Fruit fly (Drosophila melanogaster) whole organism, prepupa: Measurements from ENCODE around the gene Zasp66.

Experiments used
- Blimp-1 ChIP-seq: fragments of 200-800 bp; sonication (Bioruptor generic); optimal IDR thresholded peaks from 3 replicates; lab custom pipeline; 2017; ENCODE audit warnings: missing biosample characterization, missing genetic modification characterization, mild to moderate bottlenecking, moderate library complexity, missing genetic modification reagents
- CG10631 ChIP-seq: fragments of 200-800 bp; sonication (Bioruptor generic); optimal IDR thresholded peaks from 2 replicates; lab custom pipeline; 2016; ENCODE audit warnings: missing biosample characterization, missing genetic modification characterization
- CG10669 ChIP-seq: fragments of 200-800 bp; sonication (Bioruptor generic); optimal IDR thresholded peaks from 3 replicates; lab custom pipeline; 2018; ENCODE audit warnings: missing biosample characterization, mild to moderate bottlenecking, missing genetic modification characterization, moderate library complexity
- CG11762 ChIP-seq: fragments of 200-800 bp; sonication (Bioruptor generic); optimal IDR thresholded peaks from 3 replicates; lab custom pipeline; 2016; ENCODE audit warnings: missing biosample characterization, missing genetic modification characterization; ENCODE audit not compliant: insufficient read depth
- CG11902 ChIP-seq: fragments of 200-800 bp; sonication (Bioruptor generic); optimal IDR thresholded peaks from 3 replicates; lab custom pipeline; 2016; ENCODE audit warnings: missing biosample characterization, missing genetic modification characterization
- CG15336 ChIP-seq: fragments of 200-800 bp; sonication (Bioruptor generic); IDR thresholded peaks from 2 replicates; pipeline ENCODE4 v1.3.6; 2022; ENCODE audit warnings: missing biosample characterization, missing genetic modification characterization
- CG1621 ChIP-seq: fragments of 200-800 bp; sonication (Bioruptor generic); optimal IDR thresholded peaks from 3 replicates; lab custom pipeline; 2018; ENCODE audit warnings: missing biosample characterization, mild to moderate bottlenecking, missing genetic modification characterization
- CG16779 ChIP-seq: fragments of 200-800 bp; sonication (Bioruptor generic); optimal IDR thresholded peaks from 3 replicates; lab custom pipeline; 2017; ENCODE audit warnings: missing biosample characterization, mild to moderate bottlenecking, missing genetic modification characterization
- CG32006 ChIP-seq: fragments of 200-800 bp; sonication (Bioruptor generic); optimal IDR thresholded peaks from 3 replicates; lab custom pipeline; 2017; ENCODE audit warnings: missing biosample characterization, mild to moderate bottlenecking, missing genetic modification characterization
- CG3919 ChIP-seq: fragments of 200-800 bp; sonication (Bioruptor generic); optimal IDR thresholded peaks from 3 replicates; lab custom pipeline; 2016; ENCODE audit warnings: missing biosample characterization, missing genetic modification characterization
- CG4318 ChIP-seq: fragments of 200-800 bp; sonication (Bioruptor generic); optimal IDR thresholded peaks from 3 replicates; lab custom pipeline; 2017; ENCODE audit warnings: missing biosample characterization, mild to moderate bottlenecking, missing genetic modification characterization
- CG6163 ChIP-seq: fragments of 200-800 bp; sonication (Bioruptor generic); IDR thresholded peaks from 3 replicates; pipeline ENCODE4 v1.3.6; 2022; ENCODE audit warnings: missing biosample characterization, missing genetic modification characterization
- CG6792 ChIP-seq: fragments of 200-800 bp; sonication (Bioruptor generic); optimal IDR thresholded peaks from 3 replicates; lab custom pipeline; 2016; ENCODE audit warnings: missing biosample characterization, missing genetic modification characterization
- CG8119 ChIP-seq: fragments of 200-800 bp; sonication (Bioruptor generic); IDR thresholded peaks from 3 replicates; pipeline ENCODE4 v1.3.6; 2022; ENCODE audit warnings: missing biosample characterization, missing genetic modification characterization
- CG8632 ChIP-seq: fragments of 200-800 bp; sonication (Bioruptor generic); optimal IDR thresholded peaks from 3 replicates; lab custom pipeline; 2016; ENCODE audit warnings: missing biosample characterization, missing genetic modification characterization
- Eip78C ChIP-seq: fragments of 200-800 bp; sonication (Bioruptor generic); peaks from one replicate; lab custom pipeline; 2016; ENCODE audit warnings: missing biosample characterization, missing genetic modification characterization
- Eip93F ChIP-seq: fragments of 200-800 bp; sonication (Bioruptor generic); optimal IDR thresholded peaks from 2 replicates; lab custom pipeline; 2016; ENCODE audit warnings: missing biosample characterization, mild to moderate bottlenecking, missing genetic modification characterization
- Ets96B ChIP-seq: fragments of 200-800 bp; optimal IDR thresholded peaks from 2 replicates; lab custom pipeline; 2019; ENCODE audit warnings: missing biosample characterization, mild to moderate bottlenecking, missing genetic modification characterization, moderate library complexity
- Hr39 ChIP-seq: fragments of 200-800 bp; sonication (Bioruptor generic); optimal IDR thresholded peaks from 2 replicates; lab custom pipeline; 2016; ENCODE audit warnings: missing biosample characterization, missing genetic modification characterization
- Hr4 ChIP-seq: fragments of 200-800 bp; sonication (Bioruptor generic); optimal IDR thresholded peaks from 3 replicates; lab custom pipeline; 2016; ENCODE audit warnings: missing biosample characterization, missing genetic modification characterization
- Lpt ChIP-seq: fragments of 200-800 bp; sonication (Bioruptor generic); optimal IDR thresholded peaks from 3 replicates; lab custom pipeline; 2016; ENCODE audit warnings: missing biosample characterization, missing genetic modification characterization
- Met ChIP-seq: fragments of 200-800 bp; sonication (Bioruptor generic); optimal IDR thresholded peaks from 3 replicates; lab custom pipeline; 2016; ENCODE audit warnings: missing biosample characterization, missing genetic modification characterization
- OdsH ChIP-seq: fragments of 200-800 bp; sonication (Bioruptor generic); optimal IDR thresholded peaks from 3 replicates; lab custom pipeline; 2016; ENCODE audit warnings: missing biosample characterization, missing genetic modification characterization
- Smox ChIP-seq: fragments of 200-800 bp; sonication (Bioruptor generic); optimal IDR thresholded peaks from 3 replicates; lab custom pipeline; 2016; ENCODE audit warnings: missing biosample characterization, missing genetic modification characterization
- Sox102F ChIP-seq: fragments of 200-800 bp; sonication (Bioruptor generic); optimal IDR thresholded peaks from 2 replicates; lab custom pipeline; 2016; ENCODE audit warnings: missing biosample characterization, mild to moderate bottlenecking, missing genetic modification characterization
- acj6 ChIP-seq: fragments of 200-800 bp; sonication (Bioruptor generic); optimal IDR thresholded peaks from 3 replicates; lab custom pipeline; 2016; ENCODE audit warnings: missing biosample characterization, missing genetic modification characterization
- dac ChIP-seq: fragments of 200-800 bp; sonication (Bioruptor generic); optimal IDR thresholded peaks from 2 replicates; lab custom pipeline; 2017; ENCODE audit warnings: missing biosample characterization, mild to moderate bottlenecking, missing genetic modification characterization
- eg ChIP-seq: fragments of 200-800 bp; sonication (Bioruptor generic); IDR thresholded peaks from 3 replicates; pipeline ENCODE4 v1.3.6; 2022; ENCODE audit warnings: missing biosample characterization, missing genetic modification characterization
- esn ChIP-seq: fragments of 200-800 bp; sonication (Bioruptor generic); optimal IDR thresholded peaks from 2 replicates; lab custom pipeline; 2016; ENCODE audit warnings: missing biosample characterization, mild to moderate bottlenecking, missing genetic modification characterization, moderate library complexity
- lz ChIP-seq: fragments of 200-800 bp; sonication (Bioruptor generic); optimal IDR thresholded peaks from 3 replicates; lab custom pipeline; 2016; ENCODE audit warnings: missing biosample characterization, missing genetic modification characterization
- pdm3 ChIP-seq: fragments of 200-800 bp; sonication (Bioruptor generic); optimal IDR thresholded peaks from 3 replicates; lab custom pipeline; 2016; ENCODE audit warnings: missing biosample characterization, missing genetic modification characterization
- salr ChIP-seq, 2 experiments: fragments of 200-800 bp; sonication (Bioruptor generic); optimal IDR thresholded peaks; 3 replicates each; lab custom pipeline; 2016 to 2018; ENCODE audit warnings: missing biosample characterization in 2 of 2, missing genetic modification characterization in 2 of 2, mild to moderate bottlenecking in 1 of 2
- spab ChIP-seq: fragments of 200-800 bp; sonication (Bioruptor generic); optimal IDR thresholded peaks from 2 replicates; lab custom pipeline; 2017; ENCODE audit warnings: missing biosample characterization, mild to moderate bottlenecking, missing genetic modification characterization, missing genetic modification reagents
- svp ChIP-seq: fragments of 200-800 bp; sonication (Bioruptor generic); peaks from one replicate; lab custom pipeline; 2016; ENCODE audit warnings: missing biosample characterization, missing genetic modification characterization

Zasp66 gene

dm6 chr3L:8633614-8634325 lies 9.6 kb downstream of the Zasp66 start, which contains the start of gene Cdc6:
TSS of gene Cdc6 (minus strand) at chr3L:8634069.
- TF ChIP-seq svp (GFP tag; lab: Kevin White, UChicago) (peak; percentile 93), Met (GFP tag; lab: Kevin White, UChicago) (no peak)

DNA sequence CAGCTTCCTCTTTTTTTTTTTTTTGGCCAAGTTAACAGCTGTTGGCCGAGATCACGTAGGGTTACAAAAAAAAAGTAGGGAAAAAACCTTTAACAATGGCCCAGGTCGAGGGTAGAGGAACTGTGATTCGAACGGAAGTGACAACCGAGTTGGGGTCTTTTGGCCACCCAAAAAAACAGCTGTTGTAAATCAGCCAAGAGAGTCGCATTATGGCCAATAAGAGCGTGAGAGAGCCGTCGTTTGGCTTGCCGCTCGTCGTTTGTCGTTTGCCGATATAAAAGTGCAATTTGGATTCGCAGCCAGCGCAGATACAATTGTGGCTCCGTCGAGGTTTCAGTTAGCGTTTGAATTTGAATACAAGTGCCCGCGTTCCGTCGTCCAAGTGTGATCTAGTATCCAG lies 16.0 kb downstream of the Zasp66 start, which contains the start of gene Cpr66D:
Cpr66D (plus strand) TSS at position 301 of the 400 bp plus-strand sequence.
- TF ChIP-seq Hr4 (peak; percentile 34), CG10669 (GFP tag; lab: Kevin White, UChicago) (no peak), OdsH (GFP tag; lab: Kevin White, UChicago) (no peak), Met (GFP tag; lab: Kevin White, UChicago) (no peak), CG11902 (GFP tag; lab: Kevin White, UChicago) (no peak), CG16779 (tag; lab: Kevin White, UChicago) (no peak), CG1621 (no peak), CG11762 (GFP tag; lab: Kevin White, UChicago) (no peak), CG8119 (GFP tag; lab: Robert Waterston, UW) (0 out of 3 replicates have a peak, but pooled peaks have one; percentile 23)

DNA sequence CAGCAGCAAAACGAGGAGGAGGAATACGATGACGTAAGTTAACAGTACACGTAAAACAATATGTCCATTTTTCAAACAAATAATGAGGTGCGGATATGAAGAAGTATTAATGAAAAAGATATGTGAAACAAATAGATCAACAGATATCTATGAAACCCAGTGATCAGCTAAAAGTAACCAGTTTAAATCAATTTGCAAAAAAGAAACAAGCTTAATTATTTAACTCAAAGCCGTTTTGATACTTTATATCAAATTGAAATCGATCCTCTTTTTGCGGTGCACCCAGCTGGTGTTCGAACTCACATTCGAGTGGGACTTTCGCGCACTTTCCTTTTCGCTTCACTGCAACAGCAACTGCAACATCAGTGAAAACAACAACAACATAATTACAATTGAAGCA lies 16.9 kb downstream of the Zasp66 start:
- TF ChIP-seq dac (GFP tag; lab: Kevin White, UChicago) (peak; percentile 17), Smox (no peak), CG32006 (GFP tag; lab: Kevin White, UChicago) (peak; percentile 64), CG10669 (GFP tag; lab: Kevin White, UChicago) (no peak), CG4318 (GFP tag; lab: Kevin White, UChicago) (peak; percentile 30), esn (GFP tag; lab: Kevin White, UChicago) (no peak), CG10631 (GFP tag; lab: Kevin White, UChicago) (no peak), acj6 (GFP tag; lab: Kevin White, UChicago) (peak; percentile 2), CG6163 (GFP tag; lab: Robert Waterston, UW) (no peak), pdm3 (GFP tag; lab: Kevin White, UChicago) (no peak), Blimp-1 (peak; percentile 85), Hr4 (peak; percentile 71), CG8632 (GFP tag; lab: Kevin White, UChicago) (no peak), CG15336 (GFP tag; lab: Robert Waterston, UW) (peak; percentile 59), CG8119 (GFP tag; lab: Robert Waterston, UW) (peak; percentile 44; the same call in 2 of the 3 replicates), Eip78C (GFP tag; lab: Kevin White, UChicago) (peak; percentile 83), Eip93F (GFP tag; lab: Kevin White, UChicago) (no peak), CG3919 (GFP tag; lab: Kevin White, UChicago) (peak; percentile 36), svp (GFP tag; lab: Kevin White, UChicago) (peak; percentile 56), lz (GFP tag; lab: Kevin White, UChicago) (peak; percentile 35), Lpt (no peak), Hr39 (GFP tag; lab: Kevin White, UChicago) (no peak), salr (GFP tag; optimal IDR thresholded peaks at IDR 0.05; lab: Kevin White, UChicago) (no peak), CG6792 (GFP tag; lab: Kevin White, UChicago) (peak; percentile 7), eg (GFP tag; lab: Robert Waterston, UW) (peak; percentile 42; the same call in 2 of the 3 replicates), Sox102F (GFP tag; lab: Kevin White, UChicago) (no peak), OdsH (GFP tag; lab: Kevin White, UChicago) (peak; percentile 40), spab (GFP tag; lab: Kevin White, UChicago) (no peak), Ets96B (no peak)
